Worm (Caenorhabditis elegans) whole organism, L4/young adult: Measurements from ENCODE around the gene lact-3.

Experiments
- W03F9.2 ChIP-seq: fragments of 150-350 bp; optimal IDR thresholded peaks from 2 replicates; lab custom pipeline; 2014; ENCODE audit warnings: missing biosample characterization, missing genetic modification characterization
- him-1 ChIP-seq: sonication (generic microtip); optimal IDR thresholded peaks from 2 replicates; lab custom pipeline; 2016; ENCODE audit warnings: missing genotype, missing genetic modification reagents, missing genetic modification characterization, missing compliant biosample characterization

ce11 chrII:10705347-10705996, 48.0 kb upstream of the lact-3 start:
- no peak for TF ChIP-seq him-1
- no peak for TF ChIP-seq W03F9.2 (tag; lab: Kevin White, UChicago)
